Fruit fly (Drosophila melanogaster): ENCODE results near the gene CG15478.

DNA sequence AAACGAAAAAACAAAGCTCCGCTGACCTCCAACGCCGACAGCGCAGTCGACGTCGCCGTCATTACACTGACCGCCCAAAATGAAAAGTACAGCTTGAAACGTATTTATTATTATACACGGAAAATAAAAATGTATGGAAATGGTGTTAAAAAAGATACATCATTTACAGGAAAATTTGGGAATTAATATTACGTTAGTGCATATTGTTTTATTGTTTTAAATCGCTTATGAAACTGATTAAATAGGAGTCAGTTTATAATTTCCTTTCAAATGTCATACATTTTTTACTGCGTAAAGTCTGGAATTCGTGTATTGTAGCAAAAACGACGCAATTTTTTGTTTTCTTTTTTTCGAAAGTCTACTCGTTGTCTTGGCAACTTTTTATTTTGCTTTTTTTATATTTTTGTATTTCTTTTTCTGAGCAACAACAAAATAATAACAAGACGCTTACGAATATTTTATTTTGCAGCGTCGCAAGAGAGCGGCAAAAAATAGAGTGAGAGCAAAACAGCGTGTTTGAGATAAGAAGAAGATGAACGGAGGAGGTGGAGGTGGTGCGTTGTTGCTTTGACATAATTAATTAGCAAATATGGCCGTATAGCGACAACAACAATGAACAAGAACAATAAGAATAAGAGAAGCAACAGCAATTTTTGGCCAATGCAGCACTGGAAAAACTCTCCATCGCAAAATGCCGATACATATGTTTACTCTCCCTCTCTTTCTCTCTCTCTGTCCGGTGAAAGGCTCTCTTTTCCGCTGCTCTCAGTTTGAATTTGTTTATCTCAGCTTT, 25.6 kb downstream of the CG15478 start:
- TF ChIP-seq CG8119 (GFP tag; IDR thresholded peaks at IDR 0.05) (peak; percentile 89), fkh (GFP tag; optimal IDR thresholded peaks at IDR 0.05) (peak; percentile 1), CG6854 (GFP tag; optimal IDR thresholded peaks at IDR 0.05) (peak; percentile 34), achi (GFP tag; optimal IDR thresholded peaks at IDR 0.05) (peak; percentile 81), Ets96B (tag; optimal IDR thresholded peaks at IDR 0.05) (peak; percentile 87), CG34406 (GFP tag; optimal IDR thresholded peaks at IDR 0.05) (peak; percentile 85), dsx (GFP tag; optimal IDR thresholded peaks at IDR 0.05; ENCODE audit: poor library complexity, severe bottlenecking) (peak; percentile 90)

All from whole organism, prepupa.